Fruit fly (Drosophila melanogaster): Measurements from ENCODE around the gene Rox8.

Rox8 gene

dm6 chr3R:24006449-24007159 lies 41.5 kb downstream of the Rox8 start:
- TF ChIP-seq Eip78C (GFP tag) (peak; percentile 84), acj6 (GFP tag; optimal IDR thresholded peaks at IDR 0.05) (no peak), CG3919 (GFP tag; optimal IDR thresholded peaks at IDR 0.05) (peak; percentile 10), CG6808 (GFP tag; optimal IDR thresholded peaks at IDR 0.05) (peak; percentile 14), lz (GFP tag; optimal IDR thresholded peaks at IDR 0.05) (peak; percentile 22), CG11902 (GFP tag; optimal IDR thresholded peaks at IDR 0.05) (no peak), esn (GFP tag; optimal IDR thresholded peaks at IDR 0.05) (peak; percentile 32), net (GFP tag; optimal IDR thresholded peaks at IDR 0.05) (peak; percentile 24), CG6854 (GFP tag; optimal IDR thresholded peaks at IDR 0.05) (peak; percentile 17), svp (GFP tag) (peak; percentile 80), Eip75B (GFP tag; optimal IDR thresholded peaks at IDR 0.05) (peak; percentile 28), Smox (GFP tag; optimal IDR thresholded peaks at IDR 0.05) (peak; percentile 1), CG6276 (GFP tag; optimal IDR thresholded peaks at IDR 0.05) (peak; percentile 41), fkh (GFP tag; optimal IDR thresholded peaks at IDR 0.05) (no peak), Hr4 (GFP tag; optimal IDR thresholded peaks at IDR 0.05) (peak; percentile 25), vri (GFP tag; optimal IDR thresholded peaks at IDR 0.05) (peak; percentile 9), Gug (GFP tag; IDR thresholded peaks at IDR 0.05) (peak; percentile 46), Eip93F (GFP tag; optimal IDR thresholded peaks at IDR 0.05) (no peak), CG8119 (GFP tag; IDR thresholded peaks at IDR 0.05) (peak; percentile 55), topi (GFP tag; optimal IDR thresholded peaks at IDR 0.05) (no peak), Lpt (GFP tag; optimal IDR thresholded peaks at IDR 0.05) (no peak), Sox14 (GFP tag; optimal IDR thresholded peaks at IDR 0.05) (peak; percentile 54), CG6163 (GFP tag; IDR thresholded peaks at IDR 0.05) (peak; percentile 41; the same call in 1 of the 3 replicates), eg (GFP tag; IDR thresholded peaks at IDR 0.05) (peak; percentile 54), pdm3 (GFP tag; optimal IDR thresholded peaks at IDR 0.05) (peak; percentile 4), CG31627 (GFP tag; optimal IDR thresholded peaks at IDR 0.05) (peak; percentile 20), Ets21C (GFP tag; optimal IDR thresholded peaks at IDR 0.05) (peak; percentile 21), CG32006 (GFP tag; optimal IDR thresholded peaks at IDR 0.05) (peak; percentile 47), CG6792 (GFP tag; optimal IDR thresholded peaks at IDR 0.05) (peak; percentile 8), spab (GFP tag; optimal IDR thresholded peaks at IDR 0.05) (no peak), dsx (GFP tag; optimal IDR thresholded peaks at IDR 0.05; ENCODE audit: poor library complexity, severe bottlenecking) (no peak), CG8632 (GFP tag; optimal IDR thresholded peaks at IDR 0.05) (no peak), OdsH (GFP tag; optimal IDR thresholded peaks at IDR 0.05) (peak; percentile 47), Ets96B (tag; optimal IDR thresholded peaks at IDR 0.05) (no peak), fd59A (GFP tag; optimal IDR thresholded peaks at IDR 0.05) (no peak), dac (GFP tag; optimal IDR thresholded peaks at IDR 0.05) (peak; percentile 14), CG34406 (GFP tag; optimal IDR thresholded peaks at IDR 0.05) (no peak), CG9139 (GFP tag; optimal IDR thresholded peaks at IDR 0.05) (no peak), CG16779 (tag; optimal IDR thresholded peaks at IDR 0.05) (peak; percentile 22), CG10631 (GFP tag; optimal IDR thresholded peaks at IDR 0.05) (no peak), Met (GFP tag; optimal IDR thresholded peaks at IDR 0.05) (peak; percentile 56), Sox102F (GFP tag; optimal IDR thresholded peaks at IDR 0.05) (no peak), ss (GFP tag; optimal IDR thresholded peaks at IDR 0.05) (peak in 1 of 2 experiments; percentile 26)

Data from whole organism, prepupa.